Worm (Caenorhabditis elegans) whole organism, L3 larva: ENCODE results near the gene clec-162.

ENCODE experiments used
- aly-2 ChIP-seq: fragments of 150-350 bp; optimal IDR thresholded peaks from 2 replicates; lab custom pipeline; 2014; ENCODE audit warnings: missing biosample characterization, missing genetic modification characterization
- egl-27 ChIP-seq: sonication (generic microtip); optimal IDR thresholded peaks from 4 replicates; lab custom pipeline; 2017; ENCODE audit warnings: missing biosample characterization, missing genetic modification reagents, missing genetic modification characterization
- snpc-4 ChIP-seq: fragments of 150-350 bp; optimal IDR thresholded peaks from 2 replicates; lab custom pipeline; 2014; ENCODE audit warnings: missing biosample characterization, missing genetic modification characterization
- tbx-2 ChIP-seq: sonication (generic microtip); optimal IDR thresholded peaks from 2 replicates; lab custom pipeline; 2016; ENCODE audit warnings: mild to moderate bottlenecking, missing genetic modification characterization, missing compliant biosample characterization

DNA sequence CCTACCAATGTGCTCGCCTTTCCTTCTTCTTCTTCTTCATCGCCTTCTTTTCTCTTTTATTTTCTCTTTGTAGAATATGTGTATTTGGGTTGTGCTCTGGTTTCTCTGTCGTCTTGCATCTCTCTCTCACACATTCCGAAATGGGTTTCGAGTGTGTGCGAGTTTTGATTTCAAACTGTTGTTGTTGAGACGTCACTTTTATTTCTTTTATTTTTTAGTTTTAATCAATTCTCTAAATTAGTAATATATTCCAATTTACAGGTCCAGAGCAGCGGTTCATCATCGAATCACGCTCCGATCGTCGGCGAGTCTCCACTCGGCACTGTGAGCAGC, 20.4 kb downstream of the clec-162 start:
- TF ChIP-seq egl-27 (tag; lab: Kevin White, UChicago) (no peak), snpc-4 (tag; lab: Kevin White, UChicago) (no peak), aly-2 (tag; lab: Kevin White, UChicago) (no peak), tbx-2 (no peak)
